Worm (Caenorhabditis elegans): Measurements from ENCODE around the gene klp-18.

DNA sequence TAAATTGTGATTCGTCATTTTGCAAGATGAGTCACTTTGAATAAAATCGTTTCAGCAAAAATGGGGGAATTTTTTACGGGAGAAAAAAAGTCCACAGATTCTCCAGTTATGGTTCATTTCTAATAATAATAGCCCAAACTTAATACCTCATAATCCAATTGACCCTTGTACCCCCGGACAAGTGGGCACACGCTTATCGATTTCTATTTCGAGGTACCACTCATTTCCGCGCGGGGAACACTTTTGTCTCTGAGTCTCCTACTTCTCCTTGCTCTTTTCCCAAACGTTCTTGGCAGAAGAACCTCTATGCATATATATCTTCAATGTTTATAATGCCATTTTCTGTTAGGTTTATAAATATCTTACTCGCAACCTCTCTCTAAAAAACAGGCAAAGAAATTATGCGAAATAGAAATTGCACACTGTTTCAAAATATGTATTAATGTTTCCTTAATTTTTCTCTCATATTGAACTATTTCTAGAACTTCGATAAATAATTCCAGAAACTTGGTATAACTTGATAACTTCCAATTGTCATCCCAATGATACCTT, 22.8 kb upstream of the klp-18 start, which contains the start of gene gldi-4:
- TF ChIP-seq nhr-237 (tag; optimal IDR thresholded peaks at IDR 0.05) (no peak), lin-11 (tag; optimal IDR thresholded peaks at IDR 0.05) (no peak), dmd-4 (tag; optimal IDR thresholded peaks at IDR 0.05) (no peak), unc-62 (GFP tag; optimal IDR thresholded peaks at IDR 0.05) (no peak), ztf-11 (tag; optimal IDR thresholded peaks at IDR 0.05) (no peak), ceh-16 (tag; optimal IDR thresholded peaks at IDR 0.05) (no peak), F13H6.1 (tag; optimal IDR thresholded peaks at IDR 0.05) (no peak), snpc-4 (tag; optimal IDR thresholded peaks at IDR 0.05) (no peak), nhr-11 (tag; optimal IDR thresholded peaks at IDR 0.05) (no peak), sma-9 (GFP tag; optimal IDR thresholded peaks at IDR 0.05) (no peak), sma-9 (tag; optimal IDR thresholded peaks at IDR 0.05) (no peak), egl-27 (tag; optimal IDR thresholded peaks at IDR 0.05) (no peak)
